Fruit fly (Drosophila melanogaster) whole organism, pupa: ENCODE results near the gene CG12535.

Experiments used
- CG10348 ChIP-seq: fragments of 200-800 bp; sonication (Bioruptor generic); IDR thresholded peaks from 2 replicates; pipeline ENCODE4 v1.3.6; 2022; ENCODE audit warnings: missing biosample characterization, missing genetic modification characterization
- CG12605 ChIP-seq: fragments of 200-800 bp; sonication (Bioruptor generic); IDR thresholded peaks from 2 replicates; pipeline ENCODE4 v1.3.6; 2022; ENCODE audit warnings: missing biosample characterization, missing genetic modification characterization
- CG13204 ChIP-seq: fragments of 200-800 bp; sonication (Bioruptor generic); optimal IDR thresholded peaks from 2 replicates; lab custom pipeline; 2018; ENCODE audit warnings: missing biosample characterization, mild to moderate bottlenecking, missing genetic modification characterization, moderate library complexity
- CG14655 ChIP-seq: fragments of 200-800 bp; sonication (Bioruptor generic); optimal IDR thresholded peaks from 3 replicates; lab custom pipeline; 2017; ENCODE audit warnings: mild to moderate bottlenecking, missing biosample characterization, missing genetic modification reagents, missing genetic modification characterization
- CG15710 ChIP-seq: fragments of 200-800 bp; sonication (Bioruptor generic); optimal IDR thresholded peaks from 2 replicates; lab custom pipeline; 2018; ENCODE audit warnings: missing biosample characterization, mild to moderate bottlenecking, missing genetic modification characterization, moderate library complexity
- CG17806 ChIP-seq: fragments of 200-800 bp; sonication (Bioruptor generic); optimal IDR thresholded peaks from 2 replicates; lab custom pipeline; 2018; ENCODE audit warnings: missing biosample characterization, mild to moderate bottlenecking, missing genetic modification characterization, moderate library complexity
- CG32121 ChIP-seq: fragments of 200-800 bp; sonication (Bioruptor generic); IDR thresholded peaks from 2 replicates; pipeline ENCODE4 v1.3.6; 2022; ENCODE audit warnings: missing biosample characterization, missing genetic modification characterization
- CG34367 ChIP-seq: fragments of 200-800 bp; sonication (Bioruptor generic); optimal IDR thresholded peaks from 2 replicates; lab custom pipeline; 2018; ENCODE audit warnings: missing biosample characterization, mild to moderate bottlenecking, missing genetic modification characterization
- CG4496 ChIP-seq: fragments of 200-800 bp; sonication (Bioruptor generic); IDR thresholded peaks from 3 replicates; pipeline ENCODE4 v1.3.6; 2022; ENCODE audit warnings: missing biosample characterization, missing genetic modification characterization
- CG8159 ChIP-seq: fragments of 200-800 bp; sonication (Bioruptor generic); optimal IDR thresholded peaks from 3 replicates; lab custom pipeline; 2018; ENCODE audit warnings: missing biosample characterization, mild to moderate bottlenecking, missing genetic modification characterization, moderate library complexity
- CG8301 ChIP-seq: fragments of 200-800 bp; sonication (Bioruptor generic); optimal IDR thresholded peaks from 2 replicates; lab custom pipeline; 2018; ENCODE audit warnings: missing biosample characterization, mild to moderate bottlenecking, missing genetic modification characterization
- CG9948 ChIP-seq: fragments of 200-800 bp; sonication (Bioruptor generic); optimal IDR thresholded peaks from 2 replicates; lab custom pipeline; 2018; ENCODE audit warnings: missing biosample characterization, mild to moderate bottlenecking, missing genetic modification characterization, moderate library complexity
- D1 ChIP-seq: fragments of 200-800 bp; sonication (Bioruptor generic); optimal IDR thresholded peaks from 2 replicates; lab custom pipeline; 2018; ENCODE audit warnings: missing biosample characterization, mild to moderate bottlenecking, missing genetic modification characterization, moderate library complexity
- EcR ChIP-seq: fragments of 200-800 bp; sonication (Bioruptor generic); optimal IDR thresholded peaks from 3 replicates; lab custom pipeline; 2019; ENCODE audit warnings: missing biosample characterization, missing genetic modification characterization, mild to moderate bottlenecking, moderate library complexity, missing genetic modification reagents
- Ets98B ChIP-seq: fragments of 200-800 bp; sonication (Bioruptor generic); IDR thresholded peaks from 2 replicates; pipeline ENCODE4 v1.3.6; 2022; ENCODE audit warnings: missing biosample characterization, missing genetic modification characterization
- Pif1A ChIP-seq: fragments of 200-800 bp; sonication (Bioruptor generic); optimal IDR thresholded peaks from 3 replicates; lab custom pipeline; 2016; ENCODE audit warnings: missing biosample characterization, missing genetic modification characterization
- Pif1B ChIP-seq: fragments of 200-800 bp; sonication (Bioruptor generic); optimal IDR thresholded peaks from 3 replicates; lab custom pipeline; 2016; ENCODE audit warnings: missing biosample characterization, missing genetic modification characterization
- Snoo ChIP-seq: fragments of 200-800 bp; sonication (Bioruptor generic); optimal IDR thresholded peaks from 3 replicates; lab custom pipeline; 2017; ENCODE audit warnings: missing biosample characterization, mild to moderate bottlenecking, missing genetic modification characterization, inconsistent platforms
- fd96Ca ChIP-seq: fragments of 200-800 bp; sonication (Bioruptor generic); IDR thresholded peaks from 3 replicates; pipeline ENCODE4 v1.3.6; 2022; ENCODE audit warnings: missing biosample characterization, missing genetic modification characterization
- gl ChIP-seq: fragments of 200-800 bp; sonication (Bioruptor generic); optimal IDR thresholded peaks from 2 replicates; lab custom pipeline; 2018; ENCODE audit warnings: missing biosample characterization, mild to moderate bottlenecking, missing genetic modification characterization
- rn ChIP-seq: fragments of 200-800 bp; sonication (Bioruptor generic); IDR thresholded peaks from 2 replicates; pipeline ENCODE4 v1.3.6; 2022; ENCODE audit warnings: missing biosample characterization, missing genetic modification characterization

Gene CG12535

DNA sequence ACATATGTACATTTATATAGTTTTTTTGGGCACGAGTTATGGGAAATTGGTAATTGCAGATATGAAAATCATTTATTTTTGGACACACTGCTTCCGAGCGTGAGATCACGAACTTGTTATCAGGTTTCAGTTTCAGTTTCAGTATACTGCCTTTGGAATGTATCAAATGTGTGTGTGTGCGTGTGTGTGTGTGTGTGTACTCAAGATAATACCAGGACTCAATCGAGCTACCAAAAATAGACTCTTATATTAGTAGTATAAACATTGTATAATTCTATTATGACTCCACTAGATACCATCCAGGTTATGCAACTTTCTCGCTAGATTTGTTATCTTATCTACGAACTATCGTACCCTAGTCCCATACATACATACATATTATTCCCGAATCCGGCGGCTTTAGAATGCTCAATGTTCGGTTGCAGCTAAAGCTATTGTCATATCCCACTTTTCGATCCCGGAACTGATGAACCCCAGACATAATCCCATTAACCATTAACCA, at the start of gene CG12535:
Gene CG12535 (minus strand): TSS at position 51 of the 502 bp plus-strand sequence.
- TF ChIP-seq EcR (GFP tag; lab: Kevin White, UChicago) (no peak), CG4496 (GFP tag; lab: Robert Waterston, UW) (no peak), CG10348 (GFP tag; lab: Robert Waterston, UW) (no peak), CG8159 (tag; lab: Kevin White, UChicago) (no peak), CG9948 (tag; lab: Kevin White, UChicago) (no peak), CG8301 (tag; lab: Kevin White, UChicago) (no peak), CG17806 (no peak), CG12605 (no peak), rn (GFP tag; lab: Robert Waterston, UW) (no peak), CG34367 (no peak), Snoo (no peak), CG15710 (tag; lab: Kevin White, UChicago) (no peak), CG14655 (GFP tag; lab: Kevin White, UChicago) (no peak)

DNA sequence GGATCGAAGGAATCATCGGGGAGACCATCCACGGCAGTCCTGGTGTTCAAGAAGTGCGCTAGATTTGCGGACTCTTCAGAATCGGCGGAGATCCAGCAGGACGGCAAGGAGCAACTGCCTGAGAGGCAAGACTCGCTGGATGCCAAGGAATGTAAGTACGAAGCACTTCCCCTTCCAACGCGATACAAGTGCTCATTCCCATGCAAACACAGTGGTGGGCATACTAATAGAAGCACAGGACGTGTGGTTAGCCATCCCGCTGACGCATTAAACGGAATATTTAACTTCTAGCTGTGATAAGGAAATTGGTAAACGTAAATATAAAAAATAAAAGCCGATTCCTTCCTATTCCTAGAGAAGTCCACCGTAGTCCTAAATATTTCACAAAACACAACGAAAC, 37.1 kb upstream of the CG12535 start:
- TF ChIP-seq CG17806 (no peak), CG34367 (no peak), CG8159 (tag; lab: Kevin White, UChicago) (no peak), CG9948 (tag; lab: Kevin White, UChicago) (no peak), CG13204 (no peak), rn (GFP tag; lab: Robert Waterston, UW) (no peak), EcR (GFP tag; lab: Kevin White, UChicago) (no peak), CG10348 (GFP tag; lab: Robert Waterston, UW) (no peak), fd96Ca (no peak), CG32121 (no peak), CG8301 (tag; lab: Kevin White, UChicago) (no peak), Ets98B (no peak), CG4496 (GFP tag; lab: Robert Waterston, UW) (no peak), D1 (tag; lab: Kevin White, UChicago) (no peak), Snoo (no peak), Pif1B (GFP tag; lab: Kevin White, UChicago) (no peak), CG15710 (tag; lab: Kevin White, UChicago) (no peak), CG12605 (no peak), Pif1A (GFP tag; lab: Kevin White, UChicago) (no peak)

DNA sequence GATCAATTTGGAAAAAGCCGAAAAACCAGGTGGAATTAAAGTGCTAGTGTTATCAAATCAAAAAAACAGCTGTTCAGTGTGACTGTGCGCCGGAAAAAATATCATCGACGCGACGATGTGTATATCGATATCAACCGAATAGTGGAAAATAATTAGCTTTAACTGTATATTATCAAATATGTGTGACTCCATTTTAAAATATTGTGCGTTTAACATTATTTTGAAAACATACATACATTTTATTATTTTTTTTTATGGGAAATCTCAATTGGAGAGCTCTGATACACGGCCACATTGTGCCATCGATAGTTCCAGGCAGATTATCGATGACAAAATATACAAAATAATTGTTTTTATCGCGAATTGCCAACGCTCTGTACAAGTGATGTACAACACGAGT, 36.6 kb upstream of the CG12535 start, which contains the start of the genes CG14270 and CG10803:
Gene CG14270 (minus strand): TSS at position 75 of the 400 bp plus-strand sequence.
Gene CG10803 (plus strand): TSS at position 347 of the 400 bp plus-strand sequence.
- TF ChIP-seq Ets98B = no peak
- TF ChIP-seq EcR (GFP tag; lab: Kevin White, UChicago) = no peak
- TF ChIP-seq D1 (tag; lab: Kevin White, UChicago) = no peak
- no peak for TF ChIP-seq CG14655 (GFP tag; lab: Kevin White, UChicago)
- TF ChIP-seq CG8159 (tag; lab: Kevin White, UChicago) = no peak
- TF ChIP-seq CG32121 = no peak
- no peak for TF ChIP-seq CG12605
- no peak for TF ChIP-seq Pif1A (GFP tag; lab: Kevin White, UChicago)
- no peak for TF ChIP-seq CG10348 (GFP tag; lab: Robert Waterston, UW)
- TF ChIP-seq Pif1B (GFP tag; lab: Kevin White, UChicago) = no peak
- TF ChIP-seq fd96Ca = no peak
- no peak for TF ChIP-seq CG34367

DNA sequence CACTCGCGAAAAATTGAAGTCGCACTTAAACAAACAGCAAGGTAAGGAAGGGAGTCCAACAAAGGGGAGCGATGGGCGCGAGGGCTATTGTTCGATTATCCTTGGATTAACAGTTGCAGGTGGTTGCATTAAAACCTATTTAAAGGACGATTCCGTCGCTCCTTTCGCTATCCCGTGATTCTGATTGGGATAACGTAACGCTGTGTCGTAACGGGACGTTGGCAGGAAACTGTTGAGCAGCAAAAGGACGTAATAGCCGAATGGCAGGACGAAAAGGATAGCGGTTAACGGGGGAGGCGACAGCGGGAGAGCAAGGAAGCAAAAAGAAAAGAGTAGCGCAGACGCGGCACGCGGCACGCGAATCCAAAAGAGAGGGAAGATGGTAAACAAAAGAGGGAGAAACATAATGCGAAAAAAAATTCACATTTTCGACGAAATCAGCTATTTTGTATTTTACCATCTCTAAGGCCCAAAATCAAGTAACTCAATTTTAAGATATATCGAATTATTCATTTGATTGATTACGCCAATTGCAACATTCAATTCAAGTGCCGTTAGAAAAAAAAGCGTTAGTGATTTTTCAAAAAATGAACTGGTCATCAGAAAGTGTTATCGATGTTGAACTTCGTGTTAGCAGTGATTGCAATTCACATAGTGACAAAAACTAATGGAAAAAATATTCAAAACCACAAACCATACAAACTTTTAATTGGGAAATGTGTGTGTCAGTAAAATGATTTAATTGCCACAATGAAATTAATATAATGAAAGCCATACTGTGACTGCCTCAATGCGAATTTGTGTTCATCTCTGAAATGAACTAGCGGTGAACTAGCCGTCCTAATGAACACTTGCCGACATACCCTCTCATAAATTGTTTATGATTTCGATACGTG, 33.6 kb upstream of the CG12535 start, which contains the start of the genes CG10804 and CG10802:
Gene CG10804 (minus strand): TSS at position 204 of the 896 bp plus-strand sequence.
Gene CG10802 (plus strand): TSS at position 847 of the 896 bp plus-strand sequence.
- peak; percentile 58 for TF ChIP-seq CG15710 (tag; lab: Kevin White, UChicago)
- no peak for TF ChIP-seq CG14655 (GFP tag; lab: Kevin White, UChicago)
- peak; percentile 42; the same call in 1 of the 2 replicates for TF ChIP-seq CG10348 (GFP tag; lab: Robert Waterston, UW)
- TF ChIP-seq CG8301 (tag; lab: Kevin White, UChicago) = no peak
- TF ChIP-seq CG32121 = peak; percentile 72; the same call in 1 of the 2 replicates
- TF ChIP-seq fd96Ca = peak; percentile 85
- peak; percentile 61; the same call in 1 of the 2 replicates for TF ChIP-seq rn (GFP tag; lab: Robert Waterston, UW)
- peak; percentile 40 for TF ChIP-seq CG9948 (tag; lab: Kevin White, UChicago)
- TF ChIP-seq gl (tag; lab: Kevin White, UChicago) = no peak
- no peak for TF ChIP-seq Pif1A (GFP tag; lab: Kevin White, UChicago)
- TF ChIP-seq CG4496 (GFP tag; lab: Robert Waterston, UW) = peak; percentile 92
- TF ChIP-seq Ets98B = peak; percentile 87
- TF ChIP-seq CG13204 = no peak
- peak; percentile 45 for TF ChIP-seq Snoo
- no peak for TF ChIP-seq EcR (GFP tag; lab: Kevin White, UChicago)
- no peak for TF ChIP-seq D1 (tag; lab: Kevin White, UChicago)
- peak; percentile 38 for TF ChIP-seq Pif1B (GFP tag; lab: Kevin White, UChicago)
- TF ChIP-seq CG17806 = peak; percentile 52
- TF ChIP-seq CG12605 = no peak
- peak; percentile 44 for TF ChIP-seq CG34367
- peak; percentile 49 for TF ChIP-seq CG8159 (tag; lab: Kevin White, UChicago)

DNA sequence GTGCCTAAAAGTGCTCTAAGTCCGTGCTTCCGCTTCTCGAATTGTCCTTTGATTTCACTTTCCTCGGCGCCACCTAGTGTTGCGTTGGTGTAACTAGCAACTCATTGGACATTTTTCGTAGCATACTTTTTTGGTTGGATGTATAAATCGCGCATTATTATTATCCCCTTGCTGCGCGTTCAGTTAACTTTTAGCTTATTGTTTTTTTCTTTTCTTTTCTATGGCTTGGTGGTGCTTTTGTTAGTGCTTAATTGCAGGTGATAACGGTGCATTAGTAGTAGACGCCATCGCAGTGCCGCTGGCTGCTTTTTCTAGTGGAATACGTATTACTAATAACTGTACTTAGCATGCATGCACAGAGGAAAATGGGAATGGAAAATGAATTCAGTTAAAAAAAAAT, 32.3 kb upstream of the CG12535 start:
- TF ChIP-seq EcR (GFP tag; lab: Kevin White, UChicago) (peak; percentile 43), D1 (tag; lab: Kevin White, UChicago) (peak; percentile 33), gl (tag; lab: Kevin White, UChicago) (no peak), Ets98B (peak; percentile 40; the same call in 1 of the 2 replicates), CG13204 (no peak), CG9948 (tag; lab: Kevin White, UChicago) (no peak), CG15710 (tag; lab: Kevin White, UChicago) (no peak), CG4496 (GFP tag; lab: Robert Waterston, UW) (peak; percentile 34; the same call in 1 of the 3 replicates)
